Worm (Caenorhabditis elegans) whole organism, early embryonic: ENCODE data around the gene F07F6.2.

Experiments
- B0310.2 ChIP-seq: sonication (generic microtip); optimal IDR thresholded peaks from 2 replicates; lab custom pipeline; 2016; ENCODE audit warnings: mild to moderate bottlenecking, missing genetic modification characterization, missing compliant biosample characterization
- F13C5.2 ChIP-seq: sonication (generic microtip); optimal IDR thresholded peaks from 2 replicates; lab custom pipeline; 2017; ENCODE audit warnings: mild to moderate bottlenecking, missing genetic modification characterization, inconsistent platforms, missing compliant biosample characterization
- aly-1 ChIP-seq: sonication (generic microtip); optimal IDR thresholded peaks from 2 replicates; lab custom pipeline; 2016; ENCODE audit warnings: missing genetic modification characterization, missing compliant biosample characterization
- ama-1 ChIP-seq: fragments of 150-350 bp; optimal IDR thresholded peaks from 2 replicates; lab custom pipeline; 2014
- ceh-13 ChIP-seq: fragments of 200-800 bp; sonication (Bioruptor generic); optimal IDR thresholded peaks from 2 replicates; lab custom pipeline; 2018; ENCODE audit warnings: mild to moderate bottlenecking, missing genetic modification characterization, missing compliant biosample characterization
- ceh-36 ChIP-seq: sonication (generic microtip); optimal IDR thresholded peaks from 2 replicates; lab custom pipeline; 2016; ENCODE audit warnings: missing genetic modification characterization, inconsistent platforms, missing compliant biosample characterization
- ets-7 ChIP-seq: sonication (generic microtip); optimal IDR thresholded peaks from 2 replicates; lab custom pipeline; 2016; ENCODE audit warnings: missing genotype, missing genetic modification characterization, missing compliant biosample characterization
- flt-1 ChIP-seq: fragments of 200-800 bp; sonication (Bioruptor generic); IDR thresholded peaks from 2 replicates; pipeline ENCODE4 v1.3.6; 2022; ENCODE audit warnings: missing genetic modification characterization, missing compliant biosample characterization
- hmbx-1 ChIP-seq: sonication (generic microtip); optimal IDR thresholded peaks from 2 replicates; lab custom pipeline; 2016; ENCODE audit warnings: mild to moderate bottlenecking, missing genetic modification characterization, missing compliant biosample characterization
- hmg-4 ChIP-seq: fragments of 200-800 bp; sonication (Bioruptor generic); optimal IDR thresholded peaks from 2 replicates; lab custom pipeline; 2018; ENCODE audit warnings: mild to moderate bottlenecking, missing genetic modification characterization, missing compliant biosample characterization
- hnd-1 ChIP-seq: sonication (generic microtip); optimal IDR thresholded peaks from 2 replicates; lab custom pipeline; 2016; ENCODE audit warnings: missing genetic modification characterization, missing compliant biosample characterization
- pes-1 ChIP-seq: fragments of 200-800 bp; sonication (Bioruptor generic); IDR thresholded peaks from 2 replicates; pipeline ENCODE4 v1.3.6; 2022; ENCODE audit warnings: missing genetic modification reagents, missing genetic modification characterization, missing compliant biosample characterization
- scrt-1 ChIP-seq: fragments of 200-800 bp; sonication (Bioruptor generic); IDR thresholded peaks from 2 replicates; pipeline ENCODE4 v1.3.6; 2022; ENCODE audit warnings: missing genetic modification characterization, missing compliant biosample characterization
- sea-1 ChIP-seq: fragments of 200-800 bp; sonication (Bioruptor generic); conservative IDR thresholded peaks from 2 replicates; pipeline ENCODE4 v1.3.6; 2022; ENCODE audit warnings: missing genetic modification characterization, missing compliant biosample characterization
- tbx-11 ChIP-seq: fragments of 200-800 bp; sonication (Bioruptor generic); IDR thresholded peaks from 2 replicates; pipeline ENCODE4 v1.3.6; 2022; ENCODE audit warnings: missing genetic modification characterization, missing compliant biosample characterization
- tbx-37 ChIP-seq: fragments of 200-800 bp; sonication (Bioruptor generic); conservative IDR thresholded peaks from 2 replicates; pipeline ENCODE4 v1.3.6; 2022; ENCODE audit warnings: missing genetic modification reagents, missing genetic modification characterization, missing compliant biosample characterization
- tra-4 ChIP-seq: sonication (generic microtip); optimal IDR thresholded peaks from 2 replicates; lab custom pipeline; 2017; ENCODE audit warnings: missing genetic modification characterization, missing compliant biosample characterization

Gene F07F6.2

DNA sequence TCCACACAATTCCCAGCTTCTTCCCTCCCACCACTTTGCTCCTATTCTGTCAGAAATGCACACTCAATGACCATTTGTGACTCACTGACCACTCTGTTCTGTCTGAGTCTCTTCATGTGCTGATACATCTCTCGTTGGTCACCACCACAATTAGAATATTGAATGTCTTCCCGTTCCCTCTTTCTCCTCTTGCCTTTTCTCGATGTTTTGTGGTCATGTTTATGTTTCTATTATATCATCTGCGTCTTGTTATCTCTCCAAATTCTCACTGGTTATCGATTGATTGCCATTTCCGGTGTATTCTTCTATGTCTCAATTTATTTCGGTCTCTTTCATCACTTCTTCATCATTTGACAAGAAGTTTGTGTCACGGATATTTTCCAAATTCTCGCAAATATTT lies 30.9 kb downstream of the F07F6.2 start:
- no peak for TF ChIP-seq flt-1
- no peak for TF ChIP-seq ama-1 (lab: Kevin White, UChicago)

DNA sequence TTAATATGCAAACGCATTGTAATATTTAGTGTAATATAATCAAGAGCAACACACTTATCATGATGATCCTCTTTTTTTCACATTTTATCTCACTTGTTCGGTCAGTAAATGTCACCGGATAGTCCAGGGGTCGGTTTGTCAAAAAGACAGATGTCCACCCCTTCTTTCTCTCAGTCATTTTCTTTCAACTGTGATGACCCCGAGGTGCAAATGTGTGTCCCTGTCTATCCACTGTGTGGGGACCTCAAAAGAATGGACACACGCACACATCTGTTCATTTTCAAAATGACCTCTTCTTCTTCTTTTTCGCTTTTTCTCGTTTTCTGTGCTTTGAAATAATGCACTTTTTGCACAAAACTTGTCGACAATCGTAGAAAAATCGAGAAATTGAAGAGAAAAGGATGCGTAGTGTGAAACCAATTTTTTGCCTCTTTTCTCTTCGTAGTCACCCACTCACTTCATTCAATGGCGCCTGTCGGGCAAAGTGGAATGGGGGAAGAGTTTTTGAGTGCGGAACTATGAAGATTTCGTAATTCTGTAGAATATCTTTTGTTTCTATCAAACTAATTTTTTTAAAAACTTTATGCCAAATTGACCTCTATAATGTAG lies 33.8 kb downstream of the F07F6.2 start:
- TF ChIP-seq hmg-4 (peak; percentile 47), ama-1 (lab: Kevin White, UChicago) (no peak), sea-1 (GFP tag; lab: Robert Waterston, UW) (no peak), B0310.2 (tag; lab: Kevin White, UChicago) (no peak), hnd-1 (no peak), ceh-36 (tag; lab: Kevin White, UChicago) (no peak), ets-7 (tag; lab: Kevin White, UChicago) (no peak), F13C5.2 (tag; lab: Kevin White, UChicago) (peak; percentile 5), hmbx-1 (tag; lab: Kevin White, UChicago) (no peak), tbx-37 (GFP tag; lab: Robert Waterston, UW) (0 out of 2 replicates have a peak, but pooled peaks have one; percentile 10), aly-1 (tag; lab: Kevin White, UChicago) (no peak), ceh-13 (GFP tag; lab: Kevin White, UChicago) (no peak), pes-1 (GFP tag; lab: Robert Waterston, UW) (no peak), flt-1 (no peak), scrt-1 (GFP tag; lab: Robert Waterston, UW) (no peak), tbx-11 (no peak), tra-4 (tag; lab: Kevin White, UChicago) (no peak)

ce11 chrII:5465729-5466408 lies 35.9 kb downstream of the F07F6.2 start, which contains the start of gene clr-1:
clr-1 (plus strand) TSS chrII:5466358.
- TF ChIP-seq ets-7 (tag; lab: Kevin White, UChicago) (no peak), hmbx-1 (tag; lab: Kevin White, UChicago) (no peak), ceh-13 (GFP tag; lab: Kevin White, UChicago) (no peak), F13C5.2 (tag; lab: Kevin White, UChicago) (no peak), aly-1 (tag; lab: Kevin White, UChicago) (no peak), ama-1 (lab: Kevin White, UChicago) (no peak), pes-1 (GFP tag; lab: Robert Waterston, UW) (no peak), hnd-1 (no peak), hmg-4 (no peak), tbx-37 (GFP tag; lab: Robert Waterston, UW) (no peak), scrt-1 (GFP tag; lab: Robert Waterston, UW) (no peak)

DNA sequence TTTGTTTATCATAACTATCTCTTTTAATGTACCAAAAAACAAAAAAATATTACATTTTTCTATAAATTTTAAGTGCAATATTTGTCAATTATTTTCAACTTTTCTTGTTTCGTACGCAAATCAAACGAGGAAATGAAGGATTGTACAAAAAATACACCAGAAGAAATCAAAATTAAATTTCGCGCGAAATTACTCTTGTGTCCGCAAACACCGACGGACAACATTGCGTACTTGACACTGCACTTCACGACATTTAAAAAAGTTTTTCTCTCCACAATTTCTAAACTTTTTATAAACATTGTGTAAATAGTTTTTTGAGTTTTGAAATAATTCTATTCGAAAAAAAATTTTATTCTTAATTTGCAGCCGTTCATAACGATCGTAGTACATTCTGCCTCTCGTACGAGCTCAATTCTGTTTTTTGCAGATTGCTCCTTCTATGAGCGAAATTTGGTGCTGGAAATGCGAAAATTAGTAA lies 44.0 kb downstream of the F07F6.2 start, which contains the start of gene mrps-16:
Gene mrps-16, plus strand, starts transcription at position 428 of the 478 bp plus-strand sequence.
- TF ChIP-seq F13C5.2 (tag; lab: Kevin White, UChicago) (peak; percentile 68), pes-1 (GFP tag; lab: Robert Waterston, UW) (0 out of 2 replicates have a peak, but pooled peaks have one; percentile 25), tbx-37 (GFP tag; lab: Robert Waterston, UW) (no peak)

DNA sequence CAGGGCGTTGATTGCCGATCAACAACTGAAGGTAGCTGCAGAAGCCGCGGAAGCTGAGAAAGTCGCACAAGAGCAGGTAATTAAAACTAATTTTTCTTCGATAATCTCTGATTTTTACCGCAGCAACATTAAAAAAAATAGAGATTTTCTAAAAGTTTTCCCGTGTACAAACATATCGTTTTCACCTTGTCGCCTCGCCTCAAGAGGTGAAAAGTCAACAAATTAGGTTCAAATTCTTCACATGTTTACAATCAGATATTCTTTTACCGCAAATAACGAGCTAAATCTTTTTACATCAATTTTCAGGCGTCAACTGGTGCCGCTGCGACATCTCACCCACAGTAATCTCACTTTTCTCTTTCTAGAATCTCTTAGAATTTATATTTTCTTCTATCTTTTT lies 44.9 kb downstream of the F07F6.2 start, which contains the start of gene ilcr-2:
Gene ilcr-2, plus strand, starts transcription at position 301 of the 400 bp plus-strand sequence.
- TF ChIP-seq scrt-1 (GFP tag; lab: Robert Waterston, UW): no peak
- TF ChIP-seq ets-7 (tag; lab: Kevin White, UChicago): no peak
- TF ChIP-seq F13C5.2 (tag; lab: Kevin White, UChicago): no peak
- no peak for TF ChIP-seq tbx-37 (GFP tag; lab: Robert Waterston, UW)
- no peak for TF ChIP-seq B0310.2 (tag; lab: Kevin White, UChicago)
- no peak for TF ChIP-seq ama-1 (lab: Kevin White, UChicago)
- TF ChIP-seq hmbx-1 (tag; lab: Kevin White, UChicago): no peak
- TF ChIP-seq aly-1 (tag; lab: Kevin White, UChicago): no peak
- TF ChIP-seq tra-4 (tag; lab: Kevin White, UChicago): no peak
- TF ChIP-seq ceh-13 (GFP tag; lab: Kevin White, UChicago): no peak
- TF ChIP-seq ceh-36 (tag; lab: Kevin White, UChicago): no peak
- no peak for TF ChIP-seq hmg-4
- TF ChIP-seq sea-1 (GFP tag; lab: Robert Waterston, UW): no peak
- no peak for TF ChIP-seq flt-1
- no peak for TF ChIP-seq tbx-11
- no peak for TF ChIP-seq pes-1 (GFP tag; lab: Robert Waterston, UW)
- no peak for TF ChIP-seq hnd-1

DNA sequence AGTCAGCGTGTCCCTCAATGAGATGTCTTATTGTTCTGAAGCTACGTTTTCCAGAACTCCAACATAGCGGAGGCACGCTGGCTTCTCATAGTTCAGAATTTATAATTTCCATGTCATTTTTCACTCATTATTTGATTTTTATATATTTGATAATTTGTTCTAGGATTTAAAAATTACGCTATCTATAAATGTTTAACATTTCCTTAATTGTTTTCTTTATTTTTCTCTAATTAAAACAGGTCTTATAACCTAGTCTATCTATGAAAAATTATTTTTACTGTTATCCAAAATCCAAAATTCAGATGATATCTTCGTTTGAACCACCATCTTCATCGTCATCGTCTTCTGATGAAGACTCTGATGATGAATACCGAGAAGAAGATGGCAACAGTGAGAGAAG lies 48.3 kb downstream of the F07F6.2 start, which contains the start of gene F56D1.1:
Gene F56D1.1, plus strand, starts transcription at position 301 of the 400 bp plus-strand sequence.
- no peak for TF ChIP-seq sea-1 (GFP tag; lab: Robert Waterston, UW)
- no peak for TF ChIP-seq tbx-37 (GFP tag; lab: Robert Waterston, UW)
- no peak for TF ChIP-seq scrt-1 (GFP tag; lab: Robert Waterston, UW)
- TF ChIP-seq pes-1 (GFP tag; lab: Robert Waterston, UW): no peak
- TF ChIP-seq hmg-4: no peak
- no peak for TF ChIP-seq ets-7 (tag; lab: Kevin White, UChicago)
- no peak for TF ChIP-seq tbx-11
- no peak for TF ChIP-seq aly-1 (tag; lab: Kevin White, UChicago)
- TF ChIP-seq B0310.2 (tag; lab: Kevin White, UChicago): no peak
- TF ChIP-seq flt-1: no peak
- no peak for TF ChIP-seq hnd-1
- TF ChIP-seq F13C5.2 (tag; lab: Kevin White, UChicago): no peak
- TF ChIP-seq hmbx-1 (tag; lab: Kevin White, UChicago): no peak
- no peak for TF ChIP-seq ceh-13 (GFP tag; lab: Kevin White, UChicago)
- no peak for TF ChIP-seq ama-1 (lab: Kevin White, UChicago)
- no peak for TF ChIP-seq ceh-36 (tag; lab: Kevin White, UChicago)
- no peak for TF ChIP-seq tra-4 (tag; lab: Kevin White, UChicago)
